Worm (Caenorhabditis elegans): ENCODE results near the gene best-14.

best-14 gene

ce11 chrV:10525902-10526301 lies 31.9 kb upstream of the best-14 start, which contains the start of the genes C35A5.8 and hda-11 (continued):
- peak; percentile 71 to 74 for TF ChIP-seq lin-35 (GFP tag; optimal IDR thresholded peaks at IDR 0.05)
- peak; percentile 74 for TF ChIP-seq lin-14 (GFP tag; optimal IDR thresholded peaks at IDR 0.05)
- TF ChIP-seq efl-1 (optimal IDR thresholded peaks at IDR 0.05): peak; percentile 71 to 77
- TF ChIP-seq efl-1 (GFP tag; optimal IDR thresholded peaks at IDR 0.05 in 1 of 2): peak; percentile 71 to 97
- peak; percentile 6 for TF ChIP-seq zip-4 (GFP tag; optimal IDR thresholded peaks at IDR 0.05)
- no peak for TF ChIP-seq pqm-1 (tag; optimal IDR thresholded peaks at IDR 0.05)
- TF ChIP-seq fkh-8 (tag; optimal IDR thresholded peaks at IDR 0.05): peak; percentile 66

- TF ChIP-seq blmp-1 (tag; optimal IDR thresholded peaks at IDR 0.05): peak; percentile 96
- TF ChIP-seq sptf-1 (tag; optimal IDR thresholded peaks at IDR 0.05): no peak
Measured at ce11 chrV:10528500-10528899, 29.3 kb upstream of the best-14 start, which contains the start of gene F25D1.3. Gene F25D1.3, plus strand, starts transcription at chrV:10528724.

- TF ChIP-seq blmp-1 (tag; optimal IDR thresholded peaks at IDR 0.05): peak; percentile 93
- TF ChIP-seq fkh-4 (tag; optimal IDR thresholded peaks at IDR 0.05; ENCODE audit: borderline replicate concordance): no peak
Measured at ce11 chrV:10529600-10529999, 28.2 kb upstream of the best-14 start.

- TF ChIP-seq mep-1 (tag; optimal IDR thresholded peaks at IDR 0.05): no peak
- TF ChIP-seq unc-30 (tag; optimal IDR thresholded peaks at IDR 0.05): no peak
- TF ChIP-seq F16B12.6 (tag; optimal IDR thresholded peaks at IDR 0.05): no peak
Measured at ce11 chrV:10532725-10533124, 25.1 kb upstream of the best-14 start, which contains the start of gene txt-10. Gene txt-10, minus strand, starts transcription at chrV:10532825.

- TF ChIP-seq fkh-8 (tag; optimal IDR thresholded peaks at IDR 0.05) (peak; percentile 50), vab-15 (tag; optimal IDR thresholded peaks at IDR 0.05) (no peak), ceh-63 (GFP tag; optimal IDR thresholded peaks at IDR 0.05) (no peak), lin-39 (tag; optimal IDR thresholded peaks at IDR 0.05) (no peak), pax-3 (tag; optimal IDR thresholded peaks at IDR 0.05) (no peak), ceh-90 (tag; optimal IDR thresholded peaks at IDR 0.05) (no peak), aha-1 (tag; optimal IDR thresholded peaks at IDR 0.05) (no peak), lin-35 (GFP tag; optimal IDR thresholded peaks at IDR 0.05) (peak; percentile 7 to 56), mdl-1 (tag; optimal IDR thresholded peaks at IDR 0.05) (peak in 1 of 2 experiments; percentile 31), ama-1 (optimal IDR thresholded peaks at IDR 0.05) (peak; percentile 58), efl-1 (optimal IDR thresholded peaks at IDR 0.05) (peak in 1 of 2 experiments; percentile 27), efl-1 (GFP tag; optimal IDR thresholded peaks at IDR 0.05 in 1 of 2) (peak; percentile 13 to 93), sup-37 (GFP tag; optimal IDR thresholded peaks at IDR 0.05) (no peak), fkh-10 (GFP tag; optimal IDR thresholded peaks at IDR 0.05) (no peak), ets-5 (GFP tag; IDR thresholded peaks at IDR 0.05) (no peak), irx-1 (tag; optimal IDR thresholded peaks at IDR 0.05) (no peak), jun-1 (tag; optimal IDR thresholded peaks at IDR 0.05) (no peak), elt-2 (tag; optimal IDR thresholded peaks at IDR 0.05) (peak; percentile 17), hpl-2 (GFP tag; optimal IDR thresholded peaks at IDR 0.05) (no peak), swsn-7 (tag; optimal IDR thresholded peaks at IDR 0.05) (no peak), pag-3 (tag; optimal IDR thresholded peaks at IDR 0.05; ENCODE audit: borderline replicate concordance, insufficient read depth) (no peak), unc-62 (GFP tag; optimal IDR thresholded peaks at IDR 0.05) (no peak), xbp-1 (tag; optimal IDR thresholded peaks at IDR 0.05) (no peak), nhr-90 (tag; optimal IDR thresholded peaks at IDR 0.05; ENCODE audit: poor library complexity) (peak; percentile 24), tlp-1 (tag; optimal IDR thresholded peaks at IDR 0.05) (no peak), alr-1 (tag; optimal IDR thresholded peaks at IDR 0.05; ENCODE audit: borderline replicate concordance) (no peak), ztf-11 (tag; optimal IDR thresholded peaks at IDR 0.05) (no peak), efl-3 (GFP tag; optimal IDR thresholded peaks at IDR 0.05) (no peak), mep-1 (tag; optimal IDR thresholded peaks at IDR 0.05) (peak; percentile 42), unc-86 (tag; optimal IDR thresholded peaks at IDR 0.05) (no peak), egl-27 (tag; optimal IDR thresholded peaks at IDR 0.05) (no peak), mab-9 (GFP tag; IDR thresholded peaks at IDR 0.05) (no peak), sptf-1 (tag; optimal IDR thresholded peaks at IDR 0.05) (no peak), zag-1 (tag; optimal IDR thresholded peaks at IDR 0.05) (no peak), nhr-84 (tag; optimal IDR thresholded peaks at IDR 0.05) (no peak), ceh-88 (GFP tag; IDR thresholded peaks at IDR 0.05) (no peak), nhr-71 (tag; optimal IDR thresholded peaks at IDR 0.05) (peak; percentile 63)
Measured at ce11 chrV:10535325-10535724, 22.5 kb upstream of the best-14 start.
